Worm (Caenorhabditis elegans): ENCODE results near the gene chil-15.

chil-15 gene

DNA sequence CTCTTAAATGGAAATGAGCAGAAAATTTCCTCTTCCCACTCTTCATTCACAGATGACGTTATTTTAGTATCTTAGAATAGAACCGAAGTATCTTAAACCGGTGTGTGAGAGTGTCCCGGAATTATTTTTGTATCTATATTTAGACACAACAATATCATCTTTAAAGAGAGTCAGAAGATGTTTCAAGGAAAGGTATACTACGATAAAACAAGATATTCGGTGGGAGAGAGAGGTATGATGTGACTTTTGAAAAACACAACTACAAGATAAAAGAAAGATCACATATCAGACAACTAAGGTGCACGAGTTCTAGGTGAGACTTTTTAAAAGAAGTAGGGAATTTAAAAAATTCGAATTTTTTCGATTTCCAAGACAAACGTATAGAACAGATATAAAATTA, 47.2 kb upstream of the chil-15 start (continued):
- peak; percentile 84 for TF ChIP-seq nhr-85 (tag)
- TF ChIP-seq grh-1 (GFP tag; IDR thresholded peaks at IDR 0.05), result no peak
- TF ChIP-seq C34B4.2 (tag; optimal IDR thresholded peaks at IDR 0.05), result no peak
- no peak for TF ChIP-seq mef-2 (tag; optimal IDR thresholded peaks at IDR 0.05)
- no peak for TF ChIP-seq hlh-4 (tag; optimal IDR thresholded peaks at IDR 0.05)
- no peak for TF ChIP-seq pax-3 (tag; optimal IDR thresholded peaks at IDR 0.05)

DNA sequence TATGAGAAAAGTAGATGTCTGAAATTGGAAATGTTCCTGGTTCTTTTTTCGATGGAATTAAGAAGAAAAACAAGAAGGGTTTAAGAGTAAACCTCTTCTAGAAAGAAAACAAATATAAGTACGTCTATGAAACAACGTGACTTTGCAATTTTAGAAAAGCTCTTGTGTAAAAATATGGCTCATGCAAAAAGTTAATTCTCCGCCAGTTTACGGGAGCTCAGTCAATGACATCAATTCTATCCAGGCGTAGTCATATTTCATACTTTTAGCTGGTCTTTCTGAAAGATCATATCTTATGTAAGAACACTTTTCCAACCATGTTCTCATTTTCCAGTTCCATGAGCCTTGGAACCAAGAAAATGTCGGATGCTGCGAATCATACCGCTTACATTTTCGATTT, 46.5 kb upstream of the chil-15 start:
- TF ChIP-seq C04F5.9 (tag; optimal IDR thresholded peaks at IDR 0.05), result no peak
- TF ChIP-seq nhr-71 (tag; optimal IDR thresholded peaks at IDR 0.05), result no peak
- no peak for TF ChIP-seq nhr-85 (tag)
- TF ChIP-seq snu-23 (GFP tag; optimal IDR thresholded peaks at IDR 0.05), result no peak
- no peak for TF ChIP-seq dpl-1 (GFP tag; optimal IDR thresholded peaks at IDR 0.05)
- TF ChIP-seq ceh-82 (tag; optimal IDR thresholded peaks at IDR 0.05), result no peak
- no peak for TF ChIP-seq pqm-1 (tag; optimal IDR thresholded peaks at IDR 0.05)
- no peak for TF ChIP-seq fkh-10 (GFP tag; optimal IDR thresholded peaks at IDR 0.05)
- no peak for TF ChIP-seq skn-1 (tag; optimal IDR thresholded peaks at IDR 0.05)
- no peak for TF ChIP-seq egl-13 (tag; optimal IDR thresholded peaks at IDR 0.05)
- TF ChIP-seq ceh-88 (GFP tag; IDR thresholded peaks at IDR 0.05), result no peak
- no peak for TF ChIP-seq xbp-1 (tag; optimal IDR thresholded peaks at IDR 0.05)
- no peak for TF ChIP-seq alr-1 (tag; optimal IDR thresholded peaks at IDR 0.05; ENCODE audit: borderline replicate concordance)
- TF ChIP-seq ces-1 (GFP tag; optimal IDR thresholded peaks at IDR 0.05), result no peak
- TF ChIP-seq ceh-8 (GFP tag; optimal IDR thresholded peaks at IDR 0.05), result no peak
- TF ChIP-seq ceh-63 (GFP tag; optimal IDR thresholded peaks at IDR 0.05), result no peak
- no peak for TF ChIP-seq Y116A8C.19 (tag; optimal IDR thresholded peaks at IDR 0.05; ENCODE audit: borderline replicate concordance)

DNA sequence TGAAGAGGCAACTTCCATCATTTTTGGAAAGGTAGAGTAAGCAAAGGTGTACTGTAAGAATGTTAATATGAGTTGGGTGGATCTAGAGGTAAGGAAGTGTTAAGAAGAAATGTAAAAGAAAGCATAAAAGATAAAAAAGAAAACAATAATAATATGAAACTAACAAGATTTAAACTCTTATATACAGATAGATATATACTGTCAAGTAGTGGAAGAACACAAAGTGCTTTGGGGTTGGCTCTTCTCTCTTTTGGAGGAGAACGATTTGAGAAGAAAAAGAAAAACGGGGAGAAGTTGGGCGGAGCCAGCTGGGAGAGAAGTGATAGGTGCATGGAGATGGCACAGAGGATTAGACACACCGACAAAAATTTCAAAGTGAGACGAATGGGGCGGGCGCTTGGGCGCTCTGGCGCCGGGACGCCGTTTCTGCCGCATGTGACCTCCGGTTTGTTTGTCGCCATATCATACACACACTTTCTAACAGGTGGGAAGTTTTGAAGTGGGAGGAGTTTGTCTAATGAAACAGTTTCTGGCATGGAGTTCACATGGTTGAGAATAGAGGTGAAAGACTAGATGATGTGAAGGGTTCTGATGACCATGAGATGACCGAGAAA, 44.0 kb upstream of the chil-15 start, which contains the start of gene T19H5.4:
Gene T19H5.4 (minus strand): TSS at position 51 of the 614 bp plus-strand sequence.
- TF ChIP-seq unc-62 (GFP tag; optimal IDR thresholded peaks at IDR 0.05) (no peak), nhr-90 (tag; optimal IDR thresholded peaks at IDR 0.05; ENCODE audit: poor library complexity) (peak; percentile 74), irx-1 (tag; optimal IDR thresholded peaks at IDR 0.05) (no peak), skn-1 (tag; optimal IDR thresholded peaks at IDR 0.05) (peak; percentile 34), elt-2 (tag; optimal IDR thresholded peaks at IDR 0.05) (peak; percentile 65), nhr-11 (tag; optimal IDR thresholded peaks at IDR 0.05) (no peak), unc-86 (tag; optimal IDR thresholded peaks at IDR 0.05) (no peak), efl-3 (GFP tag; optimal IDR thresholded peaks at IDR 0.05) (no peak), tlp-1 (tag; optimal IDR thresholded peaks at IDR 0.05) (no peak), ama-1 (optimal IDR thresholded peaks at IDR 0.05) (no peak), hlh-4 (tag; optimal IDR thresholded peaks at IDR 0.05) (no peak), snpc-4 (tag; optimal IDR thresholded peaks at IDR 0.05) (no peak), zag-1 (tag; optimal IDR thresholded peaks at IDR 0.05) (no peak), fkh-8 (tag; optimal IDR thresholded peaks at IDR 0.05) (no peak), blmp-1 (tag; optimal IDR thresholded peaks at IDR 0.05) (peak; percentile 64), Y116A8C.19 (tag; optimal IDR thresholded peaks at IDR 0.05; ENCODE audit: borderline replicate concordance) (no peak), nhr-19 (GFP tag; conservative IDR thresholded peaks at IDR 0.05) (peak; percentile 61), unc-98 (GFP tag; IDR thresholded peaks at IDR 0.05) (no peak), unc-130 (tag; optimal IDR thresholded peaks at IDR 0.05) (no peak), C34B4.2 (tag; optimal IDR thresholded peaks at IDR 0.05) (no peak), mep-1 (tag; optimal IDR thresholded peaks at IDR 0.05) (no peak), isw-1 (GFP tag; IDR thresholded peaks at IDR 0.05) (no peak), ceh-63 (GFP tag; optimal IDR thresholded peaks at IDR 0.05) (no peak), lin-15B (tag; optimal IDR thresholded peaks at IDR 0.05) (no peak), dpl-1 (GFP tag; optimal IDR thresholded peaks at IDR 0.05) (peak in 2 of 3 experiments; percentile 10 to 16), nhr-47 (tag; optimal IDR thresholded peaks at IDR 0.05) (peak; percentile 44), ceh-90 (tag; optimal IDR thresholded peaks at IDR 0.05) (no peak), lin-13 (GFP tag; optimal IDR thresholded peaks at IDR 0.05) (peak; percentile 44), lir-3 (tag; optimal IDR thresholded peaks at IDR 0.05; ENCODE audit: poor library complexity) (peak; percentile 12), lin-14 (GFP tag; optimal IDR thresholded peaks at IDR 0.05) (peak; percentile 90), swsn-7 (tag; optimal IDR thresholded peaks at IDR 0.05) (peak; percentile 26), fkh-10 (GFP tag; optimal IDR thresholded peaks at IDR 0.05) (no peak), egl-13 (tag; optimal IDR thresholded peaks at IDR 0.05) (no peak), ces-1 (GFP tag; optimal IDR thresholded peaks at IDR 0.05) (no peak), hlh-17 (GFP tag; optimal IDR thresholded peaks at IDR 0.05; ENCODE audit: borderline replicate concordance) (no peak)
